Fruit fly (Drosophila melanogaster) whole organism, embryonic: Measurements from ENCODE around the gene CG15034.

ENCODE experiments used
- ATbp ChIP-seq: fragments of 200-800 bp; sonication (Bioruptor generic); optimal IDR thresholded peaks from 2 replicates; lab custom pipeline; 2017; ENCODE audit warnings: missing biosample characterization, mild to moderate bottlenecking, missing genetic modification characterization, missing genetic modification reagents
- Atf3 ChIP-seq: fragments of 200-800 bp; sonication (Bioruptor generic); optimal IDR thresholded peaks from 3 replicates; lab custom pipeline; 2016; ENCODE audit warnings: missing biosample characterization, missing genetic modification characterization
- CG11504 ChIP-seq: fragments of 200-800 bp; sonication (Bioruptor generic); optimal IDR thresholded peaks from 3 replicates; lab custom pipeline; 2019; ENCODE audit warnings: missing biosample characterization, mild to moderate bottlenecking, missing genetic modification characterization, moderate library complexity
- CG12219 ChIP-seq: fragments of 200-800 bp; sonication (Bioruptor generic); optimal IDR thresholded peaks from 3 replicates; lab custom pipeline; 2018; ENCODE audit warnings: missing biosample characterization, mild to moderate bottlenecking, missing genetic modification characterization
- CG1233 ChIP-seq: fragments of 200-800 bp; sonication (Bioruptor generic); optimal IDR thresholded peaks from 4 replicates; lab custom pipeline; 2018; ENCODE audit warnings: missing biosample characterization, mild to moderate bottlenecking, missing genetic modification characterization
- CG13123 ChIP-seq: fragments of 200-800 bp; sonication (Bioruptor generic); optimal IDR thresholded peaks from 2 replicates; lab custom pipeline; 2016; ENCODE audit warnings: missing biosample characterization, missing genetic modification characterization
- CG17361 ChIP-seq: fragments of 200-800 bp; sonication (Bioruptor generic); IDR thresholded peaks from 3 replicates; pipeline ENCODE4 v1.3.6; 2022; ENCODE audit warnings: missing biosample characterization, missing genetic modification characterization
- CG1792 ChIP-seq: fragments of 200-800 bp; sonication (Bioruptor generic); optimal IDR thresholded peaks from 2 replicates; lab custom pipeline; 2016; ENCODE audit warnings: missing biosample characterization, missing genetic modification characterization
- CG33557 ChIP-seq: fragments of 200-800 bp; sonication (Bioruptor generic); optimal IDR thresholded peaks from 2 replicates; lab custom pipeline; 2019; ENCODE audit warnings: missing biosample characterization, mild to moderate bottlenecking, missing genetic modification characterization, moderate library complexity
- CG7839 ChIP-seq: fragments of 200-800 bp; sonication (Bioruptor generic); optimal IDR thresholded peaks from 3 replicates; lab custom pipeline; 2018; ENCODE audit warnings: missing biosample characterization, mild to moderate bottlenecking, missing genetic modification characterization, moderate library complexity
- CG8281 ChIP-seq: fragments of 200-800 bp; sonication (Bioruptor generic); optimal IDR thresholded peaks from 2 replicates; lab custom pipeline; 2018; ENCODE audit warnings: missing biosample characterization, mild to moderate bottlenecking, missing genetic modification characterization, moderate library complexity
- CG9215 ChIP-seq: fragments of 200-800 bp; sonication (Bioruptor generic); IDR thresholded peaks from 2 replicates; pipeline ENCODE4 v1.3.6; 2022; ENCODE audit warnings: missing biosample characterization, missing genetic modification characterization
- CG9876 ChIP-seq: fragments of 200-800 bp; sonication (Bioruptor generic); optimal IDR thresholded peaks from 2 replicates; lab custom pipeline; 2016; ENCODE audit warnings: missing biosample characterization, missing genetic modification characterization
- Dp ChIP-seq: fragments of 200-800 bp; sonication (Bioruptor generic); optimal IDR thresholded peaks from 2 replicates; lab custom pipeline; 2018; ENCODE audit warnings: missing biosample characterization, mild to moderate bottlenecking, missing genetic modification characterization, moderate library complexity
- Eip74EF ChIP-seq, 2 experiments: fragments of 200-800 bp in 1 of 2; fragments of >200 bp in 1 of 2; sonication (Bioruptor generic) in 1 of 2; optimal IDR thresholded peaks; 2 replicates each; lab custom pipeline; 2017 to 2019; ENCODE audit warnings: missing biosample characterization in 2 of 2, missing genetic modification characterization in 2 of 2, mild to moderate bottlenecking in 1 of 2, moderate library complexity in 1 of 2
- Ets65A ChIP-seq: fragments of 200-800 bp; sonication (Bioruptor generic); peaks from one replicate; lab custom pipeline; 2016; ENCODE audit warnings: missing biosample characterization, missing genetic modification characterization
- Fer1 ChIP-seq: fragments of 200-800 bp; sonication (Bioruptor generic); optimal IDR thresholded peaks from 2 replicates; lab custom pipeline; 2017; ENCODE audit warnings: missing biosample characterization, mild to moderate bottlenecking, missing genetic modification characterization
- H15 ChIP-seq: fragments of 200-800 bp; sonication (Bioruptor generic); IDR thresholded peaks from 3 replicates; pipeline ENCODE4 v1.3.6; 2022; ENCODE audit warnings: missing biosample characterization, missing genetic modification characterization
- HLH3B ChIP-seq: fragments of 200-800 bp; sonication (Bioruptor generic); IDR thresholded peaks from 2 replicates; pipeline ENCODE4 v1.3.6; 2022; ENCODE audit warnings: missing biosample characterization, missing genetic modification characterization
- HLH4C ChIP-seq: fragments of 200-800 bp; sonication (Bioruptor generic); IDR thresholded peaks from 3 replicates; pipeline ENCODE4 v1.3.6; 2022; ENCODE audit warnings: missing biosample characterization, missing genetic modification characterization; ENCODE audit not compliant: partially characterized antibody
- HLH54F ChIP-seq: fragments of 200-800 bp; sonication (Bioruptor generic); optimal IDR thresholded peaks from 3 replicates; lab custom pipeline; 2016; ENCODE audit warnings: missing biosample characterization, missing genetic modification characterization
- Hr39 ChIP-seq: fragments of >200 bp; optimal IDR thresholded peaks from 2 replicates; lab custom pipeline; 2017
- Med ChIP-seq: fragments of 200-800 bp; sonication (Bioruptor generic); peaks from one replicate; lab custom pipeline; 2016; ENCODE audit warnings: missing biosample characterization, missing genetic modification characterization, mild to moderate bottlenecking, inconsistent platforms, moderate library complexity
- Six4 ChIP-seq: fragments of 200-800 bp; sonication (Bioruptor generic); optimal IDR thresholded peaks from 2 replicates; lab custom pipeline; 2016; ENCODE audit warnings: missing biosample characterization, missing genetic modification characterization
- Sry-β ChIP-seq: fragments of 200-800 bp; sonication (Bioruptor generic); optimal IDR thresholded peaks from 2 replicates; lab custom pipeline; 2018; ENCODE audit warnings: missing biosample characterization, mild to moderate bottlenecking, missing genetic modification characterization, moderate library complexity
- Stat92E ChIP-seq, 3 experiments: fragments of >200 bp in 2 of 3; fragments of 200-800 bp in 1 of 3; sonication (Bioruptor generic) in 1 of 3; optimal IDR thresholded peaks; 2 replicates each; lab custom pipeline; 2017 to 2019; ENCODE audit warnings: missing biosample characterization in 3 of 3, missing genetic modification characterization in 3 of 3, mild to moderate bottlenecking in 1 of 3, moderate library complexity in 1 of 3
- ac ChIP-seq: fragments of 200-800 bp; sonication (Bioruptor generic); optimal IDR thresholded peaks from 3 replicates; lab custom pipeline; 2017; ENCODE audit warnings: missing biosample characterization, mild to moderate bottlenecking, missing genetic modification characterization
- amos ChIP-seq: fragments of 200-800 bp; sonication (Bioruptor generic); IDR thresholded peaks from 2 replicates; pipeline ENCODE4 v1.3.6; 2022; ENCODE audit warnings: missing biosample characterization, missing genetic modification characterization; ENCODE audit not compliant: partially characterized antibody
- ash1 ChIP-seq: fragments of 200-800 bp; sonication (Bioruptor generic); optimal IDR thresholded peaks from 2 replicates; lab custom pipeline; 2018; ENCODE audit warnings: missing biosample characterization, mild to moderate bottlenecking, missing genetic modification characterization
- chn ChIP-seq: fragments of 200-800 bp; sonication (Bioruptor generic); optimal IDR thresholded peaks from 2 replicates; lab custom pipeline; 2016; ENCODE audit warnings: missing biosample characterization, missing genetic modification characterization
- ci ChIP-seq: fragments of 200-800 bp; sonication (Bioruptor generic); IDR thresholded peaks from 3 replicates; pipeline ENCODE4 v1.3.6; 2022; ENCODE audit warnings: missing biosample characterization, missing genetic modification characterization
- dan ChIP-seq: fragments of 200-800 bp; sonication (Bioruptor generic); IDR thresholded peaks from 2 replicates; pipeline ENCODE4 v1.3.6; 2022; ENCODE audit warnings: missing biosample characterization, missing genetic modification characterization
- dati ChIP-seq: fragments of 200-800 bp; sonication (Bioruptor generic); IDR thresholded peaks from 2 replicates; pipeline ENCODE4 v1.3.6; 2022; ENCODE audit warnings: missing biosample characterization, missing genetic modification characterization
- dpn ChIP-seq, 2 experiments: fragments of 200-800 bp; sonication (Bioruptor generic); optimal IDR thresholded peaks; 3 replicates each; lab custom pipeline; 2016; ENCODE audit warnings: missing biosample characterization in 2 of 2, missing genetic modification characterization in 2 of 2
- gce ChIP-seq: fragments of 200-800 bp; sonication (Bioruptor generic); IDR thresholded peaks from 3 replicates; pipeline ENCODE4 v1.3.6; 2022; ENCODE audit warnings: missing biosample characterization, missing genetic modification characterization
- h ChIP-seq: fragments of >200 bp; optimal IDR thresholded peaks from 2 replicates; lab custom pipeline; 2017
- luna ChIP-seq: fragments of 200-800 bp; sonication (Bioruptor generic); optimal IDR thresholded peaks from 2 replicates; lab custom pipeline; 2016; ENCODE audit warnings: missing biosample characterization, missing genetic modification characterization
- nerfin-2 ChIP-seq: fragments of 200-800 bp; sonication (Bioruptor generic); IDR thresholded peaks from 2 replicates; pipeline ENCODE4 v1.3.6; 2022; ENCODE audit warnings: missing biosample characterization, missing genetic modification characterization; ENCODE audit not compliant: partially characterized antibody
- otp ChIP-seq: fragments of 200-800 bp; sonication (Bioruptor generic); IDR thresholded peaks from 3 replicates; pipeline ENCODE4, ENCODE4 v1.3.6; 2022; ENCODE audit warnings: missing biosample characterization, missing genetic modification characterization
- pan ChIP-seq, 4 experiments: fragments of >200 bp in 3 of 4; fragments of 200-800 bp in 1 of 4; sonication (Bioruptor generic) in 1 of 4; optimal IDR thresholded peaks in 3 of 4; IDR thresholded peaks in 1 of 4; 2 replicates each; pipeline versions ENCODE4 v1.3.6 to Lab custom; 2017 to 2022; ENCODE audit warnings: missing biosample characterization in 2 of 4, missing genetic modification characterization in 2 of 4, mixed read lengths in 1 of 4
- pfk ChIP-seq: fragments of 200-800 bp; sonication (Bioruptor generic); optimal IDR thresholded peaks from 2 replicates; lab custom pipeline; 2018; ENCODE audit warnings: missing biosample characterization, mild to moderate bottlenecking, missing genetic modification characterization, moderate library complexity
- pros ChIP-seq: fragments of 200-800 bp; sonication (Bioruptor generic); optimal IDR thresholded peaks from 3 replicates; lab custom pipeline; 2019; ENCODE audit warnings: missing biosample characterization, mild to moderate bottlenecking, missing genetic modification characterization, moderate library complexity
- pzg ChIP-seq: fragments of 200-800 bp; sonication (Bioruptor generic); optimal IDR thresholded peaks from 3 replicates; lab custom pipeline; 2018; ENCODE audit warnings: missing biosample characterization, mild to moderate bottlenecking, missing genetic modification characterization, moderate library complexity
- sc ChIP-seq, 3 experiments: fragments of >200 bp in 2 of 3; fragments of 200-800 bp in 1 of 3; sonication (Bioruptor generic) in 1 of 3; optimal IDR thresholded peaks; 2 replicates in 2 of 3; 3 replicates in 1 of 3; lab custom pipeline; 2017; ENCODE audit warnings: mild to moderate bottlenecking in 1 of 3, missing biosample characterization in 1 of 3, missing genetic modification characterization in 1 of 3, missing genetic modification reagents in 1 of 3
- slbo ChIP-seq: fragments of 200-800 bp; sonication (Bioruptor generic); IDR thresholded peaks from 2 replicates; pipeline ENCODE4 v1.3.6; 2022; ENCODE audit warnings: missing biosample characterization, missing genetic modification characterization
- sr ChIP-seq: fragments of 200-800 bp; sonication (Bioruptor generic); IDR thresholded peaks from 3 replicates; pipeline ENCODE4 v1.3.6; 2022; ENCODE audit warnings: missing biosample characterization, missing genetic modification characterization
- stc ChIP-seq: fragments of 200-800 bp; sonication (Bioruptor generic); IDR thresholded peaks from 2 replicates; pipeline ENCODE4 v1.3.6; 2022; ENCODE audit warnings: missing biosample characterization, missing genetic modification characterization
- stwl ChIP-seq: fragments of 200-800 bp; sonication (Bioruptor generic); optimal IDR thresholded peaks from 3 replicates; lab custom pipeline; 2018; ENCODE audit warnings: missing biosample characterization, mild to moderate bottlenecking, missing genetic modification characterization, moderate library complexity
- tup ChIP-seq: fragments of 200-800 bp; sonication (Bioruptor generic); optimal IDR thresholded peaks from 2 replicates; lab custom pipeline; 2016; ENCODE audit warnings: missing biosample characterization, mild to moderate bottlenecking, missing genetic modification characterization, moderate library complexity
- zfh1 ChIP-seq: fragments of 200-800 bp; sonication (Bioruptor generic); IDR thresholded peaks from 3 replicates; pipeline ENCODE4 v1.3.6; 2022; ENCODE audit warnings: missing biosample characterization, missing genetic modification characterization

CG15034 gene

DNA sequence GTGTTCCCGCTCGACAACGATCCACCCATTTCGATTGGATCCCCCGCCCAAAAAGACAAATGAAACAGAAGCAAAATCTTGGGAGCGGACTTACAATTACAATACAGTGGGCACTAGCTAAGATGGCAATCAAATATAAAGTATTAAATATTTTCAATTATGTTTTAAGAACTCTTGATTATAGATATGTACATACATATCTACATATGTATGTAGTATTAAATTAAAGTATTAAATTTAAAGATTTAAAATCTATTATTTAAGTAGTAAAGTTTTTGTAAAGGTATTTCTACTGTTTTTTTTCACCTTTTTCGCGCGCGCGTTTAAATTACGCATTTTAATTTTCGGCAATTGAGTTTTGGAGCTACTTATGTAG, 12.5 kb downstream of the CG15034 start (continued):
- peak; percentile 33; the same call in 1 of the 3 replicates for TF ChIP-seq otp (GFP tag; lab: Robert Waterston, UW)
- TF ChIP-seq CG8281: peak; percentile 32
- no peak for TF ChIP-seq chn (GFP tag; lab: Kevin White, UChicago)
- no peak for TF ChIP-seq ac (GFP tag; lab: Kevin White, UChicago)
- TF ChIP-seq dpn (GFP tag; optimal IDR thresholded peaks at IDR 0.05; lab: Kevin White, UChicago): peak in 1 of 2 experiments; percentile 78
- no peak for TF ChIP-seq Atf3 (GFP tag; lab: Kevin White, UChicago)
- no peak for TF ChIP-seq h
- TF ChIP-seq dati (GFP tag; lab: Robert Waterston, UW): no peak
- TF ChIP-seq Six4: peak; percentile 40
- TF ChIP-seq Hr39 (lab: Kevin White, UChicago): no peak
- no peak for TF ChIP-seq CG1792 (GFP tag; lab: Kevin White, UChicago)
- peak; percentile 86 for TF ChIP-seq CG17361 (GFP tag; lab: Robert Waterston, UW)
- no peak for TF ChIP-seq pfk (GFP tag; lab: Kevin White, UChicago)
- no peak for TF ChIP-seq pzg (GFP tag; lab: Kevin White, UChicago)
- peak; percentile 62 for TF ChIP-seq stc (GFP tag; lab: Robert Waterston, UW)
- peak; percentile 68 for TF ChIP-seq HLH3B (GFP tag; lab: Robert Waterston, UW)
- no peak for TF ChIP-seq pan (optimal IDR thresholded peaks at IDR 0.05; lab: Kevin White, UChicago)
- peak in 1 of 2 experiments; percentile 73 for TF ChIP-seq pan (GFP tag; optimal IDR thresholded peaks at IDR 0.05 in 1 of 2, IDR thresholded peaks at IDR 0.05 in 1 of 2)
- TF ChIP-seq Eip74EF (GFP tag; optimal IDR thresholded peaks at IDR 0.05; lab: Kevin White, UChicago): peak in 1 of 2 experiments; percentile 85
- no peak for TF ChIP-seq dan
- TF ChIP-seq HLH4C: no peak
- no peak for TF ChIP-seq sr (GFP tag; lab: Robert Waterston, UW)
- no peak for TF ChIP-seq Sry-β
- no peak for TF ChIP-seq Stat92E (GFP tag; optimal IDR thresholded peaks at IDR 0.05; lab: Kevin White, UChicago)
- TF ChIP-seq tup (GFP tag; lab: Kevin White, UChicago): peak; percentile 5
- peak; percentile 57 for TF ChIP-seq CG1233 (GFP tag; lab: Kevin White, UChicago)
- TF ChIP-seq Fer1 (GFP tag; lab: Kevin White, UChicago): peak; percentile 81
- TF ChIP-seq CG12219: peak; percentile 55
- TF ChIP-seq pros (GFP tag; lab: Kevin White, UChicago): no peak
- peak; percentile 56 for TF ChIP-seq ATbp
- TF ChIP-seq CG9876 (GFP tag; lab: Kevin White, UChicago): no peak
- no peak for TF ChIP-seq nerfin-2 (GFP tag; lab: Robert Waterston, UW)
- no peak for TF ChIP-seq Ets65A (GFP tag; lab: Kevin White, UChicago)
- TF ChIP-seq Dp (GFP tag; lab: Kevin White, UChicago): no peak
- TF ChIP-seq sc (optimal IDR thresholded peaks at IDR 0.05; lab: Kevin White, UChicago): no peak
- TF ChIP-seq sc (GFP tag; optimal IDR thresholded peaks at IDR 0.05; lab: Kevin White, UChicago): peak; percentile 51
- TF ChIP-seq stwl (tag; lab: Kevin White, UChicago): no peak
- TF ChIP-seq zfh1 (GFP tag; lab: Robert Waterston, UW): peak; percentile 64; the same call in 1 of the 3 replicates
- TF ChIP-seq HLH54F (GFP tag; lab: Kevin White, UChicago): no peak
- peak; percentile 12 for TF ChIP-seq CG13123 (GFP tag; lab: Kevin White, UChicago)
- peak; percentile 59 for TF ChIP-seq CG9215 (GFP tag; lab: Robert Waterston, UW)
- TF ChIP-seq ash1 (GFP tag; lab: Kevin White, UChicago): no peak
- no peak for TF ChIP-seq luna (GFP tag; lab: Kevin White, UChicago)
- no peak for TF ChIP-seq ci
- TF ChIP-seq CG11504 (tag; lab: Kevin White, UChicago): peak; percentile 84
- peak; percentile 82 for TF ChIP-seq slbo (GFP tag; lab: Robert Waterston, UW)
- TF ChIP-seq amos (GFP tag; lab: Robert Waterston, UW): no peak
- no peak for TF ChIP-seq gce (GFP tag; lab: Robert Waterston, UW)
- TF ChIP-seq H15: no peak
- no peak for TF ChIP-seq Med
- TF ChIP-seq CG33557 (GFP tag; lab: Kevin White, UChicago): peak; percentile 77
- peak; percentile 87 for TF ChIP-seq CG7839 (tag; lab: Kevin White, UChicago)
